Worm (Caenorhabditis elegans) whole organism, early embryonic: Measurements from ENCODE around the gene F55C10.5.

ENCODE experiments used
- aly-1 ChIP-seq: sonication (generic microtip); optimal IDR thresholded peaks from 2 replicates; lab custom pipeline; 2016; ENCODE audit warnings: missing genetic modification characterization, missing compliant biosample characterization
- ama-1 ChIP-seq: fragments of 150-350 bp; optimal IDR thresholded peaks from 2 replicates; lab custom pipeline; 2014
- flt-1 ChIP-seq: fragments of 200-800 bp; sonication (Bioruptor generic); IDR thresholded peaks from 2 replicates; pipeline ENCODE4 v1.3.6; 2022; ENCODE audit warnings: missing genetic modification characterization, missing compliant biosample characterization
- hmbx-1 ChIP-seq: sonication (generic microtip); optimal IDR thresholded peaks from 2 replicates; lab custom pipeline; 2016; ENCODE audit warnings: mild to moderate bottlenecking, missing genetic modification characterization, missing compliant biosample characterization
- hnd-1 ChIP-seq: sonication (generic microtip); optimal IDR thresholded peaks from 2 replicates; lab custom pipeline; 2016; ENCODE audit warnings: missing genetic modification characterization, missing compliant biosample characterization
- scrt-1 ChIP-seq: fragments of 200-800 bp; sonication (Bioruptor generic); IDR thresholded peaks from 2 replicates; pipeline ENCODE4 v1.3.6; 2022; ENCODE audit warnings: missing genetic modification characterization, missing compliant biosample characterization
- sea-1 ChIP-seq: fragments of 200-800 bp; sonication (Bioruptor generic); conservative IDR thresholded peaks from 2 replicates; pipeline ENCODE4 v1.3.6; 2022; ENCODE audit warnings: missing genetic modification characterization, missing compliant biosample characterization
- tbx-11 ChIP-seq: fragments of 200-800 bp; sonication (Bioruptor generic); IDR thresholded peaks from 2 replicates; pipeline ENCODE4 v1.3.6; 2022; ENCODE audit warnings: missing genetic modification characterization, missing compliant biosample characterization
- tra-4 ChIP-seq: sonication (generic microtip); optimal IDR thresholded peaks from 2 replicates; lab custom pipeline; 2017; ENCODE audit warnings: missing genetic modification characterization, missing compliant biosample characterization

DNA sequence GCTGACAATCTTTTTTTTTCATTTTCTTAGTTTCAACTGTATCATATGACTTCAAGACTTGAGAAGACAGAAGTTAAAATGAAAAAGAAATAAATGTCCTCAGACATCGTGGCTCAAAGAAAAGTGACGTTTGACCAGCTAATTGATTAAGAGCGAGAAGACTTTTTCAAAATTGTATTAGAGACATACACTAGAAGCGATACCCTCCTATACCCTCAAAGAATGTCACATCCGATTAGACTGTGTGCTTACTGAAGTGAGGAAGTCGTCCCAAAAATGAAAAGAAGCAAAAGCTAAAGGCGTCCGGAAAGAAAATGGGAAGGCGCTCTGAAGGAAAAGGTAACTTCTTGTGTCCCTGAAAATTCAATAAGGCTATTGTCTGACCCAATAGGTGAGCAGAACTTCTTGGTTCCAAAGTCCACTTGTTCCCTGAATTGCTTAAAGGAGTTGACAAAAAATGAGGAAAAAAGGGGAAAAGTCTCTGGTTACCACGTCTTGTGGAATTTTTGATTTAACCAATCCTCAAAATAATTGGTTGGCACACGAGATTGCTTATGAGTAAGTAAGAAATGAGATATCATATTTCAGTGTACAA, 10.5 kb upstream of the F55C10.5 start:
- TF ChIP-seq hnd-1 (tag; lab: Kevin White, UChicago), result no peak
- TF ChIP-seq tra-4 (tag; lab: Kevin White, UChicago), result no peak
- no peak for TF ChIP-seq hmbx-1 (tag; lab: Kevin White, UChicago)
- TF ChIP-seq ama-1, result no peak
- no peak for TF ChIP-seq scrt-1 (GFP tag; lab: Robert Waterston, UW)
- no peak for TF ChIP-seq tbx-11 (GFP tag; lab: Robert Waterston, UW)
- TF ChIP-seq sea-1, result no peak
- no peak for TF ChIP-seq aly-1 (tag; lab: Kevin White, UChicago)
- no peak for TF ChIP-seq flt-1 (GFP tag; lab: Robert Waterston, UW)
